Fruit fly (Drosophila melanogaster) whole organism, larva: ENCODE measurements around the gene CG13937.

ENCODE experiments used
- noc ChIP-seq: fragments of 200-800 bp; sonication (Bioruptor generic); optimal IDR thresholded peaks from 3 replicates; lab custom pipeline; 2019; ENCODE audit warnings: missing biosample characterization, mild to moderate bottlenecking, missing genetic modification characterization, moderate library complexity

CG13937 gene

dm6 chr3L:1882868-1883554 lies at the start of gene CG13937:
TSS of gene CG13937 (minus strand) at chr3L:1883041.
- TF ChIP-seq noc (tag; lab: Kevin White, UChicago) = no peak

DNA sequence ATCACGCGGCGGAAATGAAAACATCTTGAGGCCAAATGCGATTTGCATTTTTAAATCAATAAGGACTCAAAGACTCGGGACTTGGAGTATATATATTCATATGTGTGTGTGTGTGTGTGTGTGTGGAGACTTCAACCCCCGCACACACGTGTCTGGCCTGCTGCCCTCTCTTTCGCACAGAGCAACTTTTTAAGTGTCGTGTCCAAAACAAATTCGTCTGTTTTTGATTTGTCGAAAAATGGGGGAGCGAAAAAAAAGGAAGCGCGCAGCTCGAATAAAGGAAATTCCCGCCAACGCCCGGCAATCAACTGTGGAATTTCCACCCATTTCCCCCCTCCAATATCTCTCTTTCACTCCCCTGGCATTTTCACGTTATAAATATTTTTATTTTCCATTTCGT lies 46.1 kb upstream of the CG13937 start:
- no peak for TF ChIP-seq noc (tag; lab: Kevin White, UChicago)

- TF ChIP-seq noc (tag; lab: Kevin White, UChicago) = no peak
Measured at dm6 chr3L:1920943-1921342, 38.1 kb upstream of the CG13937 start, which contains the start of gene Dbx. TSS of gene Dbx (plus strand) at chr3L:1921307.

- no peak for TF ChIP-seq noc (tag; lab: Kevin White, UChicago)
Measured at dm6 chr3L:1920051-1920450, 37.2 kb upstream of the CG13937 start.

DNA sequence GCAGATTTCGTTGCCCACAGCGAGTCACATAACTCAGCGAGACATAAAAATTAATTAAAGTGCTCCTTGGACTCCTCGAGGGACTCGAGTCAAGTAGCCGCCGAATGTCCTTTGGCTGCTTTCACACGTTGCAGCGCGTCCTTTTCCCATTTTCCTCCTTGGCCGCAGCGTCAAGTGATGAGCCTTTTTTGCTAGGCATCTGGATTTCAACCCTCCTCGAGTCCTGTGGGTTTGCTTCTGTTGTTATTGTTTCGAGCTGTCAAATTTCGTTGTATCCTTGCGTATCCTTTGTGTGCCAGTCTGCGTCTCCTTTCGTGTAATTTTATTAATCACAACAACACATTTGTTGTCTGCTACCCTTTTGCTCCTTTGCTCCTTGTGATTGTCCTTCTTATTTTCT lies 33.8 kb upstream of the CG13937 start:
- TF ChIP-seq noc (tag; lab: Kevin White, UChicago) = no peak

DNA sequence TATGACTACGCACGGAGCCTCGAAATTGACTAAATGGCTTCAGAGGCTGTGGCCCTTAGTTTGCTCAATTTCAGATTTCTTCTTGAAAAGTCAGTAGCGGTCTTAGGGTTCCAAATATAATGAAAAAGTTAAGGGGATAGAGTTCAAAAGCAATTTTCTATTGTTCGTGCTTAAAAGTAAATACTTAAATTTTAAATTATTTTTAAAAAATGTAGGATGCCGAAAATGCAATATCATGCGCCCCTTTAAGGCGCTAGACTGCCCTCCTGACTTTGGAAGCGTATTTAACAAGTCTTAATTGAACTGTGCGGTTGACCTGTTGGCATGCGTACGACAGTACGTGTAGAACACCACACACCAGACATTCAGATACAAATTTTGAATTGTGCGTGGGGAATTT lies 31.8 kb upstream of the CG13937 start:
- no peak for TF ChIP-seq noc (tag; lab: Kevin White, UChicago)

- no peak for TF ChIP-seq noc (tag; lab: Kevin White, UChicago)
Measured at dm6 chr3L:1910107-1910506, 27.3 kb upstream of the CG13937 start, which contains the start of gene dsb. TSS of gene dsb (minus strand) at chr3L:1910197.

DNA sequence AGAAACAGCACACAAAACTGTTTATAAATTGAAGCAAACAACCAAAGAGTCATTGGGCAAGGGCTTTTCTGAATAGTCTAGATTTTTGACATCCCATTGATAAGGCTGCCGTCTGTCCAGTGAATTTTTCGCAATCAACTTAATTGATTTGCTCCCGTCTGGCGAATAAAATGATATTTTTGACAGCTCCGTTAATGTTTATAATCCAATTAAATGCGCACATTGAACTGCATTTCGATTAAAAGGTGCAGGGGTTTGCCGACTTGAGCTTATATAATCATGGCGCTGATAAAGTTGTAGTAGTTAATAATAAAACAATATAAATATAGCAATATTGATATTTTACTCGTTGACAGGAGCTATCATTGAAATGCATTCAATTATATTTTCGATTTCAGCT lies 26.2 kb upstream of the CG13937 start:
- no peak for TF ChIP-seq noc (tag; lab: Kevin White, UChicago)

dm6 chr3L:1906208-1906607 lies 23.4 kb upstream of the CG13937 start:
- no peak for TF ChIP-seq noc (tag; lab: Kevin White, UChicago)

- TF ChIP-seq noc (tag; lab: Kevin White, UChicago) = no peak
Measured at dm6 chr3L:1905273-1905672, 22.4 kb upstream of the CG13937 start.

DNA sequence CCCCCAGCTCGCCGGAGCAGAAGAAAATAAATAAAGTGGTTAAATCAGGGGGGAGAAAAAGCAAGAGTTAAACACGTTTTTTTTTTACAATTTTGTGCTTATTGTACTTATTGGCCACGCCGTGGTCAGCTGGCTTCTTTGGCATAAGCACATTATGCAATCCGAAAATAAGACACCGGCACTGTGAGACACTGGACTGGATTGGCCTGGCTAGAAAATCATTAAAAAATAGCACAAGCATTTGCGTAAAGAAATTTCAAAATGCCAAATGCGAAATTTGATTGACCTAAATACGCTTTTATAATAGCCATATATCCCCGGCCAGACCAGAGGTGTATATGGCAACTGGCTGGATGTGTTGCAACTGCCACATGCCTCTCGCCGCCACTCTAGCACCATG lies 21.6 kb upstream of the CG13937 start:
- TF ChIP-seq noc (tag; lab: Kevin White, UChicago) = no peak

- TF ChIP-seq noc (tag; lab: Kevin White, UChicago) = no peak
Measured at dm6 chr3L:1900633-1901032, 17.8 kb upstream of the CG13937 start.

- TF ChIP-seq noc (tag; lab: Kevin White, UChicago) = no peak
Measured at dm6 chr3L:1899616-1900015, 16.8 kb upstream of the CG13937 start.

dm6 chr3L:1897709-1898108 lies 14.9 kb upstream of the CG13937 start:
- TF ChIP-seq noc (tag; lab: Kevin White, UChicago) = no peak

DNA sequence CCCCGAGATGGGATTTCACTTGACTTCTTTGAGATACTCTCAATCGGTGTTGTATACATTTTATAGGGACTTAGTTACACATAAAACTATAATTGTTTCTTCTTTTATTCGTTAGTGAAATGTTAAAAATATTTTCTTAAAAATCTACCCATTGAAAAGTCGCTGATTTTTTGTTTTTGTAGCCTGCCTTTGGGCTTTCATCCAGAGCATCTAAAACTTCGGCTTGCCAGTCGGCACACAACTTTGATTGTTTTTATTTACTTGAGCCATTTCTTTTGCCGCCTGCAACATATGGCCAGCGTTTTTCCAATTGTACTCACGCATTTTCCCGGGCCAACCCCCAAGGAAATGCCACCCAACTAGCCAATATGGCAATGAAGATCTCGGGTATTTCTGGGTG lies 9.1 kb upstream of the CG13937 start:
- TF ChIP-seq noc (tag; lab: Kevin White, UChicago) = no peak

- TF ChIP-seq noc (tag; lab: Kevin White, UChicago) = no peak
Measured at dm6 chr3L:1890941-1891340, 8.1 kb upstream of the CG13937 start.

DNA sequence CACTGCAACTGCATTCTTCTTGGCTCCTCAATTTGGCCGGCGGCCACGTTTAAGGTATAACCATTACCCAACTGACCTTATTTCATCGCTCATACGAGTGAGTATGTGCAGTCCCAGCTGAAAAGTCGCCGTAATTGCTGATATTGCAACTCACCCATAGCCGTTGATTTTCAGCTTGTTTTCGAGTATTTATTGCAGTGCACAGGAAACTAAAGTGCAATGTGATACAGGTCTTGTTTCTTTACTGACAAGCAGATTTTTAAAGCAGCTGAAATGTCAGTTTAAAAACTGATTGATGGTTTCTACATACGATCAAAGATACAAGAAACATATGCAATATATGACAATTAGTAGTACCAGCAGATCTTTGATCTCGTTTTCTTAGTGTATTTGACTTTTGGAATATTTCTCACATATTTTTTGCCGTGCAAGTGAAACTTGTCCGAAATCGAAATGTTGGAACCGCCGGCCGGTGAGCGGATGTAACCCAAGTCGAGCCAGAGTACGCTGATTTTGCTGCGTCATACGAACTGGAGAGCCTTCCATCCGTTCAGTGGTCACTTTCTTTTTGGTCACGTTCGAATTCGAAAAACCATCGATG lies 5.2 kb upstream of the CG13937 start:
- TF ChIP-seq noc (tag; lab: Kevin White, UChicago) = no peak
